Fruit fly (Drosophila melanogaster) S2 (cell line): ENCODE results near the gene CG42502.

Source experiments
- CG8478 ChIP-seq: fragments of >200 bp; optimal IDR thresholded peaks from 2 replicates; lab custom pipeline; 2018
- CTCF ChIP-seq, 2 experiments: fragments of >200 bp; optimal IDR thresholded peaks; 2 replicates each; lab custom pipeline; 2018

DNA sequence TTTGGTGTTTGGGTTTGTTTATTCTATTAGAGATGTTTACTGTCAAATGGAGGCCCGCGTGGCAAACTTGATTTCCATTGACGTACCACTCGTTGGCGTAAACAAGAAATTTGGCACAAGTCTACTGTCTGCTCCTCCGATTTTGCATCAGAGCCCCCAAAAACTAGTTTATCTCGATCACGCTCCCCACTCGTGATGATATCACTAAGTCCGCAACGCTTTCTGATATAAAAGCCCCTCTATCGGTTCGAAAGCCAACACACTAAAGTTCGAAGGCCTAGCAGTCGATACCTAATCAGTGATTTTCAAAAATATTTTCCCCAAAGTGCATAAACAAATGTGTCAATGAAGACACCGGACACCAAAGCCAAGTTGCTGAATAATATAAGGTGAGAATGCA lies 1.7 kb upstream of the CG42502 start:
- TF ChIP-seq CTCF (optimal IDR thresholded peaks at IDR 0.05; lab: Kevin White, UChicago): no peak
- no peak for TF ChIP-seq CG8478
